Worm (Caenorhabditis elegans): ENCODE data around the gene fbxb-15.
A peak's percentile ranks its signal among the peaks of the same experiment; 100 is the strongest.
"Not testable (repeated sequence)": the region's sequence is repeated elsewhere in the genome, so short reads cannot be mapped to it uniquely, and the experiment has no call there.

Gene fbxb-15

DNA sequence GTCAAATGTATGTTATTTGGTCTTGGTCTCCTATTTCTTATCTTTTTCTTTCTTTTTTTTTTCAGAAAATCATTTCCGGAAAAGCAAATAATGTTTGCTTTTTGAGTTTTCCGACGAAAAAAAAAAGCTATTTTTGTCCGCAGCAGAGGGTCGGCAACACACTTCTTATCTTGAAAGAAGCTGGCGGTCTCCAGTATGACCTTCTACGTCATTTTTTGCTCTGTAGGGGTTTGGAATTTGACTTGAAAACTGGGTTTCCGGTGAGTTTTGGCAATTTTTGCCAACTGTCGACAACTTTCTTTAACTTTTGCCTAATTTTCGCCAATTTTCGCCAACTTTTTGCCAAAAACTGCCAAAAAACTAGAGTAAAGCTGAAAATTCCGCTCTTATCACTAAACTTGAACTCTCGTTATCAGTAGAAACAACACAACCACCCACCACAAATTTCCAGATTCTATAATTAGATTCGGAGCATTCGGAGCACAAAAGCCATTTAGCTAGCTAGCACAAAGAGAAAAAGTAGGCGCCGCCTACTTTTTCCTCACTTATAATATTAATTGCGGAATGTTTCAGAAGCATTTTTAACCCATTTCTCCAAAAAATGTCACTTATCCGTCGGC, 17.1 kb upstream of the fbxb-15 start, which contains the start of gene nhx-6:
Gene nhx-6 (plus strand): TSS at position 570 of the 620 bp plus-strand sequence.
- TF ChIP-seq hlh-30 (tag; optimal IDR thresholded peaks at IDR 0.05; ENCODE audit: insufficient read depth): no peak
- no peak for TF ChIP-seq fkh-6 (tag; optimal IDR thresholded peaks at IDR 0.05)
- TF ChIP-seq ceh-19 (GFP tag; optimal IDR thresholded peaks at IDR 0.05): no peak
- TF ChIP-seq K09A11.1 (tag; optimal IDR thresholded peaks at IDR 0.05; ENCODE audit: insufficient read depth): no peak
- TF ChIP-seq ahr-1 (tag; optimal IDR thresholded peaks at IDR 0.05): no peak
- no peak for TF ChIP-seq ceh-31 (tag; optimal IDR thresholded peaks at IDR 0.05)
- no peak for TF ChIP-seq ets-4 (tag; optimal IDR thresholded peaks at IDR 0.05)
- no peak for TF ChIP-seq gmeb-2 (tag; optimal IDR thresholded peaks at IDR 0.05)
- TF ChIP-seq ceh-30 (tag; optimal IDR thresholded peaks at IDR 0.05): no peak
- TF ChIP-seq lim-6 (tag; optimal IDR thresholded peaks at IDR 0.05): no peak
- no peak for TF ChIP-seq hlh-8 (tag; optimal IDR thresholded peaks at IDR 0.05)
- no peak for TF ChIP-seq syd-9 (tag; optimal IDR thresholded peaks at IDR 0.05)
- TF ChIP-seq zip-5 (tag; optimal IDR thresholded peaks at IDR 0.05): no peak
- no peak for TF ChIP-seq ceh-2 (tag; optimal IDR thresholded peaks at IDR 0.05)
- no peak for TF ChIP-seq hlh-6 (tag; optimal IDR thresholded peaks at IDR 0.05)

ce11 chrII:1668913-1669312, 15.6 kb upstream of the fbxb-15 start, which contains the start of gene srw-97:
srw-97 (minus strand) TSS chrII:1669013.
- TF ChIP-seq ets-4 (tag; optimal IDR thresholded peaks at IDR 0.05) (no peak), hlh-6 (tag; optimal IDR thresholded peaks at IDR 0.05) (no peak)

ce11 chrII:1666025-1666424, 12.7 kb upstream of the fbxb-15 start, which contains the start of gene srlf-29:
srlf-29 (plus strand) TSS chrII:1666325.
- TF ChIP-seq hlh-15 (tag; optimal IDR thresholded peaks at IDR 0.05): no peak
- no peak for TF ChIP-seq sox-2 (GFP tag; IDR thresholded peaks at IDR 0.05)
- no peak for TF ChIP-seq ceh-14 (tag; optimal IDR thresholded peaks at IDR 0.05)
- no peak for TF ChIP-seq tbx-7 (tag; optimal IDR thresholded peaks at IDR 0.05)
- no peak for TF ChIP-seq zip-5 (tag; optimal IDR thresholded peaks at IDR 0.05)
- TF ChIP-seq ama-1 (optimal IDR thresholded peaks at IDR 0.05): no peak
- no peak for TF ChIP-seq tbx-2 (tag; optimal IDR thresholded peaks at IDR 0.05)
- no peak for TF ChIP-seq unc-55 (GFP tag; optimal IDR thresholded peaks at IDR 0.05)
- no peak for TF ChIP-seq ceh-2 (tag; optimal IDR thresholded peaks at IDR 0.05)
- no peak for TF ChIP-seq gmeb-2 (tag; optimal IDR thresholded peaks at IDR 0.05)

- TF ChIP-seq hlh-30 (tag; optimal IDR thresholded peaks at IDR 0.05; ENCODE audit: insufficient read depth) (peak; percentile 42), elt-2 (tag; optimal IDR thresholded peaks at IDR 0.05) (peak; percentile 40), ceh-22 (tag; optimal IDR thresholded peaks at IDR 0.05) (no peak), tbx-2 (tag; optimal IDR thresholded peaks at IDR 0.05) (peak; percentile 15), ref-2 (tag; optimal IDR thresholded peaks at IDR 0.05) (peak; percentile 25), tbx-7 (tag; optimal IDR thresholded peaks at IDR 0.05) (no peak), ceh-48 (tag; optimal IDR thresholded peaks at IDR 0.05) (no peak), npax-4 (tag; optimal IDR thresholded peaks at IDR 0.05) (no peak), rnt-1 (tag; optimal IDR thresholded peaks at IDR 0.05) (no peak), pag-3 (tag; optimal IDR thresholded peaks at IDR 0.05; ENCODE audit: borderline replicate concordance) (no peak)
These were observed 10.2 kb upstream of the fbxb-15 start, which contains the start of gene duxl-1 for ce11 chrII:1663516-1663915. duxl-1 (plus strand) TSS chrII:1663699.

- no peak for TF ChIP-seq sdc-2 (tag; optimal IDR thresholded peaks at IDR 0.05)
- no peak for TF ChIP-seq ceh-2 (tag; optimal IDR thresholded peaks at IDR 0.05)
- no peak for TF ChIP-seq ama-1 (optimal IDR thresholded peaks at IDR 0.05)
- no peak for TF ChIP-seq ets-4 (tag; optimal IDR thresholded peaks at IDR 0.05)
- TF ChIP-seq eyg-1 (tag; optimal IDR thresholded peaks at IDR 0.05): no peak
- TF ChIP-seq unc-86 (tag; optimal IDR thresholded peaks at IDR 0.05): no peak
- no peak for TF ChIP-seq ceh-31 (tag; optimal IDR thresholded peaks at IDR 0.05)
These were observed 9.6 kb upstream of the fbxb-15 start, which contains the start of gene ZC204.14 for ce11 chrII:1662881-1663280. ZC204.14 (minus strand) TSS chrII:1662949.

- not testable (repeated sequence) for TF ChIP-seq pha-2 (tag; optimal IDR thresholded peaks at IDR 0.05); ceh-19 (GFP tag; optimal IDR thresholded peaks at IDR 0.05); hlh-8 (tag; optimal IDR thresholded peaks at IDR 0.05)
These were observed 7.6 kb upstream of the fbxb-15 start, which contains the start of gene ZC204.13 for ce11 chrII:1660888-1661287. ZC204.13 (minus strand) TSS chrII:1660988.
